Worm (Caenorhabditis elegans): ENCODE data around the gene Y57G7A.5.

Gene Y57G7A.5

ce11 chrII:1298169-1298568 is 22.8 kb upstream of the Y57G7A.5 start, which contains the start of gene Y57G7A.1:
Gene Y57G7A.1 (plus strand): TSS chrII:1298469.
- no peak for TF ChIP-seq nhr-21 (tag; optimal IDR thresholded peaks at IDR 0.05)
- TF ChIP-seq ceh-16 (tag; optimal IDR thresholded peaks at IDR 0.05) = no peak
- no peak for TF ChIP-seq peb-1 (tag; optimal IDR thresholded peaks at IDR 0.05)
- no peak for TF ChIP-seq unc-62 (GFP tag; optimal IDR thresholded peaks at IDR 0.05)
- TF ChIP-seq gmeb-1 (tag; optimal IDR thresholded peaks at IDR 0.05) = no peak
- no peak for TF ChIP-seq sma-9 (GFP tag; optimal IDR thresholded peaks at IDR 0.05)
- no peak for TF ChIP-seq sma-9 (tag; optimal IDR thresholded peaks at IDR 0.05)
- no peak for TF ChIP-seq unc-55 (GFP tag; optimal IDR thresholded peaks at IDR 0.05)
- no peak for TF ChIP-seq ztf-11 (tag; optimal IDR thresholded peaks at IDR 0.05)
- TF ChIP-seq elt-3 (tag; optimal IDR thresholded peaks at IDR 0.05) = no peak
- no peak for TF ChIP-seq lin-11 (tag; optimal IDR thresholded peaks at IDR 0.05)
- TF ChIP-seq C34F6.9 (tag; optimal IDR thresholded peaks at IDR 0.05) = no peak
- no peak for TF ChIP-seq lsy-2 (tag; optimal IDR thresholded peaks at IDR 0.05)
- no peak for TF ChIP-seq nhr-6 (tag; optimal IDR thresholded peaks at IDR 0.05)
- no peak for TF ChIP-seq sma-3 (GFP tag; optimal IDR thresholded peaks at IDR 0.05)
- no peak for TF ChIP-seq nhr-11 (tag; optimal IDR thresholded peaks at IDR 0.05)
- TF ChIP-seq nhr-12 (tag; optimal IDR thresholded peaks at IDR 0.05) = no peak
- no peak for TF ChIP-seq lin-39 (tag; optimal IDR thresholded peaks at IDR 0.05)
- no peak for TF ChIP-seq nhr-23 (tag; optimal IDR thresholded peaks at IDR 0.05)
- TF ChIP-seq nhr-77 (tag; optimal IDR thresholded peaks at IDR 0.05) = no peak

- TF ChIP-seq fos-1 (tag; optimal IDR thresholded peaks at IDR 0.05) = peak; percentile 1
- TF ChIP-seq nhr-237 (tag; optimal IDR thresholded peaks at IDR 0.05) = no peak
Observed at ce11 chrII:1297697-1298093, 22.4 kb upstream of the Y57G7A.5 start.

ce11 chrII:1297044-1297696 is 21.8 kb upstream of the Y57G7A.5 start:
- TF ChIP-seq fos-1 (tag; optimal IDR thresholded peaks at IDR 0.05) (peak; percentile 1), sma-3 (GFP tag; optimal IDR thresholded peaks at IDR 0.05) (no peak)

- no peak for TF ChIP-seq nhr-77 (tag; optimal IDR thresholded peaks at IDR 0.05)
- no peak for TF ChIP-seq nhr-129 (tag; optimal IDR thresholded peaks at IDR 0.05)
- TF ChIP-seq ztf-1 (GFP tag; conservative IDR thresholded peaks at IDR 0.05) = no peak
- no peak for TF ChIP-seq gmeb-1 (tag; optimal IDR thresholded peaks at IDR 0.05)
- no peak for TF ChIP-seq elt-1 (tag; optimal IDR thresholded peaks at IDR 0.05)
- TF ChIP-seq ama-1 (optimal IDR thresholded peaks at IDR 0.05) = no peak
- TF ChIP-seq mdl-1 (tag; optimal IDR thresholded peaks at IDR 0.05) = no peak
- TF ChIP-seq nhr-12 (tag; optimal IDR thresholded peaks at IDR 0.05) = no peak
- TF ChIP-seq fos-1 (tag; optimal IDR thresholded peaks at IDR 0.05) = no peak
- no peak for TF ChIP-seq nhr-23 (tag; optimal IDR thresholded peaks at IDR 0.05)
- TF ChIP-seq sma-3 (GFP tag; optimal IDR thresholded peaks at IDR 0.05) = no peak
- no peak for TF ChIP-seq ztf-4 (tag; optimal IDR thresholded peaks at IDR 0.05)
Observed at ce11 chrII:1295776-1296175, 20.4 kb upstream of the Y57G7A.5 start, which contains the start of gene Y57G7A.2. Gene Y57G7A.2 (plus strand): TSS chrII:1296076.

ce11 chrII:1293157-1293556 is 17.8 kb upstream of the Y57G7A.5 start, which contains the start of gene srz-64:
Gene srz-64 (minus strand): TSS chrII:1293257.
- TF ChIP-seq lin-13 (GFP tag; optimal IDR thresholded peaks at IDR 0.05) = no peak
- TF ChIP-seq sem-4 (tag; optimal IDR thresholded peaks at IDR 0.05) = no peak
- no peak for TF ChIP-seq nhr-237 (tag; optimal IDR thresholded peaks at IDR 0.05)
- TF ChIP-seq peb-1 (tag; optimal IDR thresholded peaks at IDR 0.05) = no peak
- TF ChIP-seq nhr-11 (tag; optimal IDR thresholded peaks at IDR 0.05) = no peak
- TF ChIP-seq snpc-4 (tag; optimal IDR thresholded peaks at IDR 0.05) = no peak

- TF ChIP-seq mdl-1 (tag; optimal IDR thresholded peaks at IDR 0.05) (no peak), nhr-12 (tag; optimal IDR thresholded peaks at IDR 0.05) (no peak), nhr-23 (tag; optimal IDR thresholded peaks at IDR 0.05) (no peak)
Observed at ce11 chrII:1285514-1285913, 10.2 kb upstream of the Y57G7A.5 start, which contains the start of the genes Y57G7A.6 and Y57G7A.3. Gene Y57G7A.6 (minus strand): TSS chrII:1285614. Gene Y57G7A.3 (plus strand): TSS chrII:1285782.
